Worm (Caenorhabditis elegans): ENCODE measurements around the gene H23L24.1.

DNA sequence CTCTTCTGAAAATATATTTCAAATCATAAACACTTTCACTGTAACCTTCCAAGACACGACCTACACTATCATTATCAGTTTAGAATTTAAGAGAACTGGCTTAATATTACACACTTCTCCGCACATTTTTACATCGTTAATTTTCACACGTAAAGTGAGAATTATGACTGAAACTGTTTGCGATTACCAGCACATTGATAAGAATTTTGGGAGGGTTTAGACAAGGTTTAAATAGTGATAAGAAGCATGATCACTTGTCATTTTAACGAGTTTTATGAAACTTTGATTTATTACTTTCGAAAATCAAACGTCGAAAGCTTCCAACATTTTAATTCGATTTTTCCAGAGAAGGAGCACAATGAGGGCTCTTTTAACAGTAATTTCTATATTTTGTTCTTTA is 12.2 kb downstream of the H23L24.1 start, which contains the start of gene F21D5.3:
- TF ChIP-seq klf-2 (GFP tag; conservative IDR thresholded peaks at IDR 0.05) (no peak), flt-1 (GFP tag; IDR thresholded peaks at IDR 0.05) (no peak), T22C8.4 (GFP tag; IDR thresholded peaks at IDR 0.05) (no peak), ztf-29 (GFP tag; IDR thresholded peaks at IDR 0.05) (no peak), cog-1 (tag; optimal IDR thresholded peaks at IDR 0.05) (no peak), med-1 (GFP tag; optimal IDR thresholded peaks at IDR 0.05; ENCODE audit: insufficient read depth) (no peak), tab-1 (GFP tag; IDR thresholded peaks at IDR 0.05) (no peak)
